Worm (Caenorhabditis elegans) whole organism, late embryonic: Measurements from ENCODE around the gene col-159.

Experiments
- C38D4.7 ChIP-seq: fragments of 200-800 bp; sonication (Bioruptor generic); optimal IDR thresholded peaks from 2 replicates; lab custom pipeline; 2018; ENCODE audit warnings: mild to moderate bottlenecking, missing genetic modification characterization, moderate library complexity, missing compliant biosample characterization
- Y22D7AL.16 ChIP-seq: sonication (generic microtip); optimal IDR thresholded peaks from 2 replicates; lab custom pipeline; 2016; ENCODE audit warnings: missing genetic modification characterization, missing compliant biosample characterization
- ceh-14 ChIP-seq: sonication (generic microtip); optimal IDR thresholded peaks from 2 replicates; lab custom pipeline; 2016; ENCODE audit warnings: missing genotype, missing genetic modification characterization, missing compliant biosample characterization
- ceh-18 ChIP-seq: sonication (generic microtip); optimal IDR thresholded peaks from 2 replicates; lab custom pipeline; 2016; ENCODE audit warnings: missing genetic modification characterization, missing compliant biosample characterization
- ceh-2 ChIP-seq: sonication (generic microtip); optimal IDR thresholded peaks from 2 replicates; lab custom pipeline; 2016; ENCODE audit warnings: missing genotype, missing genetic modification characterization, missing compliant biosample characterization
- ceh-22 ChIP-seq: sonication (generic microtip); optimal IDR thresholded peaks from 2 replicates; lab custom pipeline; 2017; ENCODE audit warnings: missing biosample characterization, missing genetic modification characterization
- dve-1 ChIP-seq: sonication (generic microtip); optimal IDR thresholded peaks from 2 replicates; lab custom pipeline; 2017; ENCODE audit warnings: antibody characterized with exemption, mild to moderate bottlenecking, missing genetic modification characterization, missing compliant biosample characterization
- ets-4 ChIP-seq: sonication (generic microtip); optimal IDR thresholded peaks from 2 replicates; lab custom pipeline; 2016; ENCODE audit warnings: missing genetic modification characterization, missing compliant biosample characterization
- eyg-1 ChIP-seq: sonication (generic microtip); optimal IDR thresholded peaks from 2 replicates; lab custom pipeline; 2016; ENCODE audit warnings: missing genotype, missing genetic modification characterization, missing compliant biosample characterization
- gmeb-2 ChIP-seq: sonication (generic microtip); optimal IDR thresholded peaks from 2 replicates; lab custom pipeline; 2016; ENCODE audit warnings: missing genetic modification characterization, inconsistent platforms, missing compliant biosample characterization
- hlh-15 ChIP-seq: sonication (generic microtip); optimal IDR thresholded peaks from 2 replicates; lab custom pipeline; 2016; ENCODE audit warnings: missing genetic modification characterization, missing compliant biosample characterization
- hlh-30 ChIP-seq: sonication (generic microtip); optimal IDR thresholded peaks from 2 replicates; lab custom pipeline; 2017; ENCODE audit warnings: antibody characterized with exemption, missing genetic modification characterization, missing compliant biosample characterization; ENCODE audit not compliant: insufficient read depth
- hlh-8 ChIP-seq: sonication (generic microtip); optimal IDR thresholded peaks from 2 replicates; lab custom pipeline; 2016; ENCODE audit warnings: missing genotype, missing genetic modification characterization, missing compliant biosample characterization
- nfya-1 ChIP-seq: sonication (generic microtip); optimal IDR thresholded peaks from 2 replicates; lab custom pipeline; 2017; ENCODE audit warnings: missing genetic modification characterization, mild to moderate bottlenecking, missing compliant biosample characterization, antibody characterized with exemption, moderate library complexity
- npax-4 ChIP-seq: sonication (generic microtip); optimal IDR thresholded peaks from 2 replicates; lab custom pipeline; 2016; ENCODE audit warnings: missing genetic modification characterization, missing compliant biosample characterization
- pat-9 ChIP-seq: fragments of 200-800 bp; sonication (Bioruptor generic); optimal IDR thresholded peaks from 2 replicates; lab custom pipeline; 2018; ENCODE audit warnings: mild to moderate bottlenecking, missing genetic modification characterization, moderate library complexity, missing compliant biosample characterization
- sdc-2 ChIP-seq: sonication (generic microtip); optimal IDR thresholded peaks from 2 replicates; lab custom pipeline; 2016; ENCODE audit warnings: missing genotype, missing genetic modification characterization, missing compliant biosample characterization
- sox-2 ChIP-seq: fragments of 200-800 bp; sonication (Bioruptor generic); IDR thresholded peaks from 2 replicates; pipeline ENCODE4 v1.3.6; 2022; ENCODE audit warnings: missing genetic modification reagents, missing genetic modification characterization, missing compliant biosample characterization
- syd-9 ChIP-seq: sonication (generic microtip); optimal IDR thresholded peaks from 2 replicates; lab custom pipeline; 2016; ENCODE audit warnings: mild to moderate bottlenecking, missing genetic modification characterization, moderate library complexity, missing compliant biosample characterization
- tbx-7 ChIP-seq: sonication (generic microtip); optimal IDR thresholded peaks from 2 replicates; lab custom pipeline; 2016; ENCODE audit warnings: missing genotype, missing genetic modification characterization, missing compliant biosample characterization

Gene col-159

DNA sequence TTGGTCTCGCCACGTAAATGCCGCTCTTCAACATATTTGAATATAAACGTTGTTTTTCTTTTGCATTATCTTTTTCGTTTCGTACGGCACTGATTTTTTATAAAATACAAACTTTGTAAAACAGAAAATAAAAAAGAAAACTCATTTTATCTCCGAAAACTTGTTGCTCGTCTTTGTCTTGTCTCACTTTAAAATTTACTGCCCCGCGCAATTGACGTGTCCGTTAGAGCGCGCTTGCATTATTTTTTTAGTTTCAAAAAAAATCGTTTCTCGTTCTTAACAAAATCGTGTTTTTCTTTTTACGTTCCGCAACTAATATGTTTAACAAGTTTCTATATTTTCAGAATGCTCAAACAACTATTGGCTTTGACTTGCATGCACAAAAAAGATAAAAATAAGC is 49.4 kb downstream of the col-159 start, which contains the start of gene noca-1:
Gene noca-1, plus strand, starts transcription at position 345 of the 400 bp plus-strand sequence.
- no peak for TF ChIP-seq hlh-30
- TF ChIP-seq syd-9 (tag; lab: Kevin White, UChicago) = no peak
- no peak for TF ChIP-seq ets-4 (tag; lab: Kevin White, UChicago)
- no peak for TF ChIP-seq ceh-22 (tag; lab: Kevin White, UChicago)
- TF ChIP-seq npax-4 (tag; lab: Kevin White, UChicago) = no peak
- no peak for TF ChIP-seq dve-1 (tag; lab: Kevin White, UChicago)
- TF ChIP-seq C38D4.7 = no peak
- TF ChIP-seq pat-9 (tag; lab: Kevin White, UChicago) = no peak
- no peak for TF ChIP-seq eyg-1
- no peak for TF ChIP-seq ceh-18 (tag; lab: Kevin White, UChicago)
- no peak for TF ChIP-seq gmeb-2 (tag; lab: Kevin White, UChicago)
- TF ChIP-seq Y22D7AL.16 = no peak
- TF ChIP-seq hlh-8 = no peak
- no peak for TF ChIP-seq sox-2 (GFP tag; lab: Robert Waterston, UW)
- TF ChIP-seq sdc-2 (tag; lab: Kevin White, UChicago) = no peak
- TF ChIP-seq ceh-2 (tag; lab: Kevin White, UChicago) = no peak
- TF ChIP-seq tbx-7 (tag; lab: Kevin White, UChicago) = no peak
- no peak for TF ChIP-seq ceh-14
- TF ChIP-seq hlh-15 (tag; lab: Kevin White, UChicago) = no peak
- TF ChIP-seq nfya-1 (tag; lab: Kevin White, UChicago) = no peak
